Worm (Caenorhabditis elegans) whole organism, L4 larva: ENCODE data around the gene W09D6.1.
A peak's percentile ranks its signal among the peaks of the same experiment; 100 is the strongest.

ENCODE experiments used
- F49E8.2 ChIP-seq: sonication (generic microtip); optimal IDR thresholded peaks from 2 replicates; lab custom pipeline; 2016; ENCODE audit warnings: missing compliant biosample characterization, mild to moderate bottlenecking, missing genetic modification characterization, borderline replicate concordance
- Y105C5A.15 ChIP-seq: fragments of 200-800 bp; sonication (Bioruptor generic); IDR thresholded peaks from 2 replicates; pipeline ENCODE4 v1.3.6; 2022; ENCODE audit warnings: missing genetic modification characterization, missing compliant biosample characterization
- Y48G9A.11 ChIP-seq: fragments of 200-800 bp; sonication (Bioruptor generic); IDR thresholded peaks from 2 replicates; pipeline ENCODE4 v1.3.6; 2022; ENCODE audit warnings: missing genetic modification reagents, missing genetic modification characterization, missing compliant biosample characterization
- ZK546.5 ChIP-seq, 2 experiments: sonication (generic microtip); optimal IDR thresholded peaks; 2 replicates each; lab custom pipeline; 2017; ENCODE audit warnings: missing biosample characterization in 2 of 2, missing genetic modification characterization in 2 of 2
- aha-1 ChIP-seq: fragments of 150-350 bp; peaks from one replicate; lab custom pipeline; 2014; ENCODE audit warnings: missing biosample characterization, missing genetic modification characterization
- attf-4 ChIP-seq: sonication (generic microtip); optimal IDR thresholded peaks from 3 replicates; lab custom pipeline; 2017; ENCODE audit warnings: missing biosample characterization, missing genetic modification characterization
- ceh-32 ChIP-seq: sonication (generic microtip); optimal IDR thresholded peaks from 2 replicates; lab custom pipeline; 2016; ENCODE audit warnings: mild to moderate bottlenecking, missing genetic modification characterization, missing compliant biosample characterization; ENCODE audit not compliant: poor library complexity
- ceh-44 ChIP-seq: fragments of 200-800 bp; sonication (Bioruptor generic); IDR thresholded peaks from 2 replicates; pipeline ENCODE4 v1.3.6; 2022; ENCODE audit warnings: missing genetic modification reagents, missing genetic modification characterization, missing compliant biosample characterization
- ceh-82 ChIP-seq: sonication (generic microtip); optimal IDR thresholded peaks from 2 replicates; lab custom pipeline; 2017; ENCODE audit warnings: missing biosample characterization, missing genetic modification characterization
- cey-2 ChIP-seq: sonication (generic microtip); optimal IDR thresholded peaks from 3 replicates; lab custom pipeline; 2017; ENCODE audit warnings: missing genetic modification characterization, mild to moderate bottlenecking, missing compliant biosample characterization, antibody characterized with exemption, borderline replicate concordance; ENCODE audit not compliant: insufficient read depth
- ctbp-1 ChIP-seq: fragments of 200-800 bp; sonication (Bioruptor generic); IDR thresholded peaks from 2 replicates; pipeline ENCODE4 v1.3.6; 2022; ENCODE audit warnings: missing genetic modification reagents, missing genetic modification characterization, missing compliant biosample characterization
- daf-8 ChIP-seq: fragments of 200-800 bp; sonication (Bioruptor generic); IDR thresholded peaks from 2 replicates; pipeline ENCODE4 v1.3.6; 2022; ENCODE audit warnings: missing genetic modification characterization, missing compliant biosample characterization
- dmd-8 ChIP-seq: fragments of 200-800 bp; sonication (Bioruptor generic); IDR thresholded peaks from 2 replicates; pipeline ENCODE4 v1.3.6; 2022; ENCODE audit warnings: missing genetic modification characterization, missing compliant biosample characterization
- dmd-9 ChIP-seq: fragments of 200-800 bp; sonication (Bioruptor generic); IDR thresholded peaks from 2 replicates; pipeline ENCODE4 v1.3.6; 2022; ENCODE audit warnings: missing genetic modification reagents, missing genetic modification characterization, missing compliant biosample characterization
- egl-43 ChIP-seq: fragments of 200-800 bp; sonication (Bioruptor generic); IDR thresholded peaks from 2 replicates; pipeline ENCODE4 v1.3.6; 2022; ENCODE audit warnings: missing genetic modification reagents, missing genetic modification characterization, missing compliant biosample characterization
- fkh-10 ChIP-seq: fragments of 150-350 bp; optimal IDR thresholded peaks from 2 replicates; lab custom pipeline; 2014; ENCODE audit warnings: missing biosample characterization, missing genetic modification reagents, missing genetic modification characterization
- hif-1 ChIP-seq, 2 experiments: sonication (generic microtip); optimal IDR thresholded peaks; 2 replicates each; lab custom pipeline; 2016 to 2017; ENCODE audit warnings: missing compliant biosample characterization in 2 of 2, missing genetic modification characterization in 2 of 2, missing genetic modification reagents in 2 of 2, missing genotype in 2 of 2, mild to moderate bottlenecking in 1 of 2
- hlh-11 ChIP-seq: fragments of 200-800 bp; sonication (Bioruptor generic); optimal IDR thresholded peaks from 2 replicates; lab custom pipeline; 2018; ENCODE audit warnings: mild to moderate bottlenecking, missing genetic modification characterization, missing compliant biosample characterization
- lin-13 ChIP-seq: fragments of 150-350 bp; optimal IDR thresholded peaks from 2 replicates; lab custom pipeline; 2014; ENCODE audit warnings: missing biosample characterization, missing genetic modification reagents, missing genetic modification characterization
- madf-5 ChIP-seq, 2 experiments: fragments of 200-800 bp; sonication (Bioruptor generic); IDR thresholded peaks; 2 replicates each; pipeline ENCODE4 v1.3.6; 2022; ENCODE audit warnings: missing compliant biosample characterization in 2 of 2, missing genetic modification characterization in 2 of 2
- mes-2 ChIP-seq: sonication (generic microtip); optimal IDR thresholded peaks from 2 replicates; lab custom pipeline; 2016; ENCODE audit warnings: missing genotype, mild to moderate bottlenecking, missing genetic modification characterization, missing compliant biosample characterization; ENCODE audit not compliant: poor library complexity, severe bottlenecking
- mxl-2 ChIP-seq: fragments of 200-800 bp; sonication (Bioruptor generic); conservative IDR thresholded peaks from 2 replicates; pipeline ENCODE4 v1.3.6; 2022; ENCODE audit warnings: missing genetic modification reagents, missing genetic modification characterization, missing compliant biosample characterization
- mxl-3 ChIP-seq: fragments of 200-800 bp; sonication (Bioruptor generic); optimal IDR thresholded peaks from 2 replicates; lab custom pipeline; 2018; ENCODE audit warnings: mild to moderate bottlenecking, missing genetic modification characterization, missing compliant biosample characterization
- nhr-10 ChIP-seq: fragments of 150-350 bp; optimal IDR thresholded peaks from 2 replicates; lab custom pipeline; 2014; ENCODE audit warnings: missing biosample characterization, missing genetic modification characterization
- nhr-111 ChIP-seq: fragments of 200-800 bp; sonication (Bioruptor generic); optimal IDR thresholded peaks from 2 replicates; lab custom pipeline; 2018; ENCODE audit warnings: mild to moderate bottlenecking, missing genetic modification characterization, missing compliant biosample characterization
- nhr-25 ChIP-seq: sonication (generic microtip); optimal IDR thresholded peaks from 2 replicates; lab custom pipeline; 2017; ENCODE audit warnings: missing genetic modification characterization, mild to moderate bottlenecking, missing compliant biosample characterization, antibody characterized with exemption, moderate library complexity, borderline replicate concordance; ENCODE audit not compliant: insufficient read depth
- nhr-41 ChIP-seq: fragments of 200-800 bp; sonication (Bioruptor generic); IDR thresholded peaks from 2 replicates; pipeline ENCODE4 v1.3.6; 2022; ENCODE audit warnings: missing genetic modification reagents, missing genetic modification characterization, missing compliant biosample characterization
- nhr-42 ChIP-seq: fragments of 200-800 bp; sonication (Bioruptor generic); IDR thresholded peaks from 2 replicates; pipeline ENCODE4 v1.3.6; 2022; ENCODE audit warnings: missing genetic modification characterization, missing compliant biosample characterization
- php-3 ChIP-seq: fragments of 200-800 bp; sonication (Bioruptor generic); IDR thresholded peaks from 2 replicates; pipeline ENCODE4 v1.3.6; 2022; ENCODE audit warnings: missing genetic modification reagents, missing genetic modification characterization, missing compliant biosample characterization
- snpc-1.2 ChIP-seq: fragments of 200-800 bp; sonication (Bioruptor generic); IDR thresholded peaks from 2 replicates; pipeline ENCODE4 v1.3.6; 2022; ENCODE audit warnings: missing genetic modification reagents, missing genetic modification characterization, missing compliant biosample characterization
- tra-1 ChIP-seq: fragments of 200-800 bp; sonication (Bioruptor generic); IDR thresholded peaks from 2 replicates; pipeline ENCODE4 v1.3.6; 2022; ENCODE audit warnings: missing genetic modification reagents, missing genetic modification characterization, missing compliant biosample characterization
- unc-130 ChIP-seq: sonication (generic microtip); optimal IDR thresholded peaks from 2 replicates; lab custom pipeline; 2016; ENCODE audit warnings: missing genetic modification reagents, missing genetic modification characterization, missing compliant biosample characterization
- unc-39 ChIP-seq: sonication (generic microtip); optimal IDR thresholded peaks from 2 replicates; lab custom pipeline; 2017; ENCODE audit warnings: missing biosample characterization, missing genetic modification characterization
- vab-7 ChIP-seq: fragments of 200-800 bp; sonication (Bioruptor generic); IDR thresholded peaks from 2 replicates; pipeline ENCODE4 v1.3.6; 2022; ENCODE audit warnings: missing genetic modification reagents, missing genetic modification characterization, missing compliant biosample characterization
- ztf-11 ChIP-seq: fragments of 150-350 bp; optimal IDR thresholded peaks from 2 replicates; lab custom pipeline; 2014; ENCODE audit warnings: missing biosample characterization, missing genetic modification characterization
- ztf-7 ChIP-seq: fragments of 150-350 bp; optimal IDR thresholded peaks from 2 replicates; lab custom pipeline; 2014; ENCODE audit warnings: missing biosample characterization, missing genetic modification characterization

W09D6.1 gene

DNA sequence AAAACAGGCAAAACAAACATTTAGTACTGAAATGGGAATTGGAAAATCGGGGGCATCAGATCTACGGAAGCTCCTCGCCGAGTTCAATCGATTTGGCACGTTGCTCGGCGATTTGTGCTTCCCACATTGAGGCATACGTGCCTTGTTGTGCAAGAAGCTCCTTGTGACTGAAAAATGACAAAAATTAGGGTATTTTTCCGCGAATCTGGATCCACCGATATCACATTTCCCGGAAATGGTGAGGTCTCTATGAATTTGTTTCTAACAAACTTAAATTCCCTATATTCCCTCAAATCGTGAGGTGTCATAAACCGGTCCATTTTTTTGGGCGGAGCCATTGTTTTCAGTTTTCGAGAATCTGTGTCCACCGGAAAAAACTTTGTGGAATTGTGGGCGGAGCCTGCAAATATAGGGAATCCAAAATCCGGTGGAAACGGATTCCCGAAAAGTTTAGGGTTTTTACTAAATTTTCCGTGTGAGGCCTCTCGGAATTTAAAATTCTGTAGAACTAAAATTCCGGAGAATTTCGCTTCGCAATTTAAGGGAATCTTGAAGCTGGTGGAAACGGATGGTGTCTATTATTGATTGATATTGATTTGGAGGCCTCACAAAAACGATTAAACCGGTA lies 23.1 kb downstream of the W09D6.1 start (continued):
- TF ChIP-seq daf-8 (GFP tag; lab: Robert Waterston, UW): no peak
- TF ChIP-seq hlh-11 (tag; lab: Kevin White, UChicago): peak; percentile 7
- TF ChIP-seq F49E8.2: no peak
- no peak for TF ChIP-seq cey-2 (tag; lab: Kevin White, UChicago)
- TF ChIP-seq ceh-32 (tag; lab: Kevin White, UChicago): no peak
- TF ChIP-seq vab-7 (GFP tag; lab: Robert Waterston, UW): peak; percentile 64
- TF ChIP-seq mxl-2 (GFP tag; lab: Robert Waterston, UW): no peak
- 0 out of 2 replicates have a peak, but pooled peaks have one; percentile 51 for TF ChIP-seq tra-1 (GFP tag; lab: Robert Waterston, UW)
- TF ChIP-seq unc-39: no peak
- TF ChIP-seq mxl-3 (GFP tag; lab: Kevin White, UChicago): peak; percentile 32
- no peak for TF ChIP-seq ceh-82 (tag; lab: Kevin White, UChicago)
- no peak for TF ChIP-seq nhr-42 (GFP tag; lab: Robert Waterston, UW)
- TF ChIP-seq nhr-41 (GFP tag; lab: Robert Waterston, UW): no peak
- no peak for TF ChIP-seq aha-1 (tag; lab: Kevin White, UChicago)
- TF ChIP-seq madf-5 (GFP tag; IDR thresholded peaks at IDR 0.05; lab: Robert Waterston, UW): peak in 1 of 2 experiments; percentile 20; a peak in 1 of 4 replicates
- TF ChIP-seq hif-1 (tag; optimal IDR thresholded peaks at IDR 0.05; lab: Kevin White, UChicago): peak in 1 of 2 experiments; percentile 83
- TF ChIP-seq nhr-111: no peak
- no peak for TF ChIP-seq ctbp-1 (GFP tag; lab: Robert Waterston, UW)
- TF ChIP-seq php-3: peak; percentile 19; the same call in 1 of the 2 replicates
- no peak for TF ChIP-seq egl-43 (GFP tag; lab: Robert Waterston, UW)
- TF ChIP-seq unc-130 (GFP tag; lab: Kevin White, UChicago): peak; percentile 94

DNA sequence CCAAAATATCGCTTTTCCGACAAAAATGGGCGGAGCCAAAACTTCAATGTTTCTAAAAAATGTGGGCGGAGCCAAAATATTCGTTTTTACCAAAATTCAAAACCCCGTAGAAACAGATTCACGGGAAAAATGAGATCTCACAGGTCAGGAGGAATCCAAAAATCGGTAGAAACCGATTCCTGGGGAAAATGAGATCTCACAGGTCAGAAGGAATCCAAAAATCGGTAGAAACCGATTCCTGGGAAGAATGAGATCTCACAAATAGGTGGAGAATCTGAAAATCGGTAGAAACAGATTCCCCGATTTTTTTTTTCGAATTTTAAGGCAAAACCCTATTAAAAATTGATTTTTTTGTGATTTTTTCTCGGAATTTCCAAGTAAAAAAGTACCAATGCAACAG lies 24.8 kb downstream of the W09D6.1 start:
- TF ChIP-seq dmd-9 (GFP tag; lab: Robert Waterston, UW) (0 out of 2 replicates have a peak, but pooled peaks have one; percentile 41), mes-2 (tag; lab: Kevin White, UChicago) (peak; percentile 91), unc-130 (GFP tag; lab: Kevin White, UChicago) (peak; percentile 82), hif-1 (tag; optimal IDR thresholded peaks at IDR 0.05; lab: Kevin White, UChicago) (peak in 1 of 2 experiments; percentile 56), nhr-25 (tag; lab: Kevin White, UChicago) (no peak), vab-7 (GFP tag; lab: Robert Waterston, UW) (0 out of 2 replicates have a peak, but pooled peaks have one; percentile 16)

DNA sequence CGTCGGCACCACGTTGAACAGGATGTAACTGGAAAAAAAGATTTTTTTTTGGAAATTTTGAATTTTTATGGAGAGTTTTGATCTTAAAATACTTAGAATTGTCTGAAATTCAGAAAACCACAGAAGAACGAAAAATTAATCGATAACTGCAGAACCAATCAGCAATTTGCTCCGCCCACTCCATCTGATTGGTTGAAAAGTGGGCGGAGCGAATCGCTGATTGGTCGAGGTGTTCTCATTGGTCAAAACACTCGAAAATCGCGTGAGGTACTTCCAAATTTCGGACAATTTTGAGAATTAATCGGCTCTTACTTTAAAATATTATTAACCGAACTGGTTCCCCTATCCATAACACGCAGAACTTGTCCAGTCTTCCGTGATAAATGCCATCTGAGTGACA lies 27.0 kb downstream of the W09D6.1 start:
- TF ChIP-seq Y48G9A.11 (no peak), ceh-32 (tag; lab: Kevin White, UChicago) (no peak), ctbp-1 (GFP tag; lab: Robert Waterston, UW) (no peak), mxl-3 (GFP tag; lab: Kevin White, UChicago) (no peak), nhr-10 (tag; lab: Kevin White, UChicago) (no peak)

DNA sequence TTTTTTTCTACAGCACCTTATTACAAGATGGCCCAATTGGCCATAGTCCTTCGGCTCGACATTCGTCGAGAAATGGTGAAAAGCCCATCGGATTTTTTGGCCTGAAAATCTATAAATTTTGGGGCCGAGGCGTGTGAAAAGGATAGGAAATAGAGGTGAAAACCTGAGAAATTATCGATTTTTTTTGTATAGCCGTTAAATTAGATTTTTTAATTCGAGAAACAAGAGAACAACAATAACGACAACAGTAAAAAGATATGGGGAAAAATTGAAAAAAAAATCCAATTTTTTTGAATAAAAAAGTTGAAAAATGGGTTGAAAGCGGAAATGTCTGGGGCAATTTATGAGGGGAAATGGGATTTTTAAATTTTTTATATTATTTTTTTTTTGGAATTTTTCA lies 31.2 kb downstream of the W09D6.1 start, which contains the start of gene hmt-1:
hmt-1 (minus strand) TSS at position 101 of the 400 bp plus-strand sequence.
- no peak for TF ChIP-seq dmd-9 (GFP tag; lab: Robert Waterston, UW)
- no peak for TF ChIP-seq ztf-11
- TF ChIP-seq, all 104 proteins: peak for 0

DNA sequence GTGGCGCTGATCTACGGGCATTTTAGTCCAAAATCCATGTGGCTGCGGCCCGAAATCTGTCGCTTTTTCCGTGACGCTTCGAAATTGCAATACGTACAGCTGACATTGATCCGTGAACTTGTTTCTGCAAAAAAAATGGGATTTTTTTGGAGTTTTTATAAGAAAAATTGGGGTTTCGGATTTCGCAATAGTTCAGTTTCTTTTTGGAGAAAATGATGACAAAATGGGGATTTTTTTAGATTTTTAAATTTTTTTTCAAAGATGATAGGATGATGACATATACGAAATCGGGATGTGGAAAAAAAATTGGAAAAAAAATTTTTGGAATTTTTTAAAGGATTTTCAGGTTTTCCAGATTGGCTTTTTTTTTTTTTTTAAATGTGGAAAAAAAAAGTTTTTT lies 32.6 kb downstream of the W09D6.1 start:
- TF ChIP-seq unc-39 (no peak), fkh-10 (no peak), nhr-10 (tag; lab: Kevin White, UChicago) (no peak), Y105C5A.15 (GFP tag; lab: Robert Waterston, UW) (no peak), ztf-7 (tag; lab: Kevin White, UChicago) (no peak), snpc-1.2 (GFP tag; lab: Robert Waterston, UW) (no peak), dmd-8 (GFP tag; lab: Robert Waterston, UW) (no peak), attf-4 (tag; lab: Kevin White, UChicago) (no peak), lin-13 (GFP tag; lab: Kevin White, UChicago) (no peak), ceh-44 (GFP tag; lab: Robert Waterston, UW) (no peak), ZK546.5 (tag; optimal IDR thresholded peaks at IDR 0.05; lab: Kevin White, UChicago) (no peak)
